Fruit fly (Drosophila melanogaster): Measurements from ENCODE around the gene ppk31.
A peak's percentile ranks its signal among the peaks of the same experiment; 100 is the strongest.

The ppk31 gene

dm6 chr3R:27197581-27197980 is 34.7 kb downstream of the ppk31 start (continued):
- no peak for TF ChIP-seq tgo (GFP tag; IDR thresholded peaks at IDR 0.05)
- no peak for TF ChIP-seq cg (GFP tag; optimal IDR thresholded peaks at IDR 0.05)
- TF ChIP-seq CG17802 (tag; optimal IDR thresholded peaks at IDR 0.05) = no peak
- TF ChIP-seq wdn (GFP tag; IDR thresholded peaks at IDR 0.05) = no peak
- no peak for TF ChIP-seq Ssrp (tag; optimal IDR thresholded peaks at IDR 0.05)
- no peak for TF ChIP-seq CG31365 (tag; optimal IDR thresholded peaks at IDR 0.05)
- peak; percentile 9 for TF ChIP-seq phol (tag; optimal IDR thresholded peaks at IDR 0.05)
- no peak for TF ChIP-seq B-H2 (GFP tag; optimal IDR thresholded peaks at IDR 0.05)
- TF ChIP-seq Dek (tag; optimal IDR thresholded peaks at IDR 0.05) = no peak
- peak; percentile 1 for TF ChIP-seq unpg (GFP tag; optimal IDR thresholded peaks at IDR 0.05)
- TF ChIP-seq gem (tag; optimal IDR thresholded peaks at IDR 0.05) = peak; percentile 24
- TF ChIP-seq CG3995 (GFP tag; optimal IDR thresholded peaks at IDR 0.05) = no peak
- TF ChIP-seq gsb-n (tag; optimal IDR thresholded peaks at IDR 0.05) = peak; percentile 1
- 0 out of 2 replicates have a peak, but pooled peaks have one; percentile 10 for TF ChIP-seq CG31441 (GFP tag; IDR thresholded peaks at IDR 0.05)
- no peak for TF ChIP-seq Nf-YB (GFP tag; optimal IDR thresholded peaks at IDR 0.05)
- TF ChIP-seq CG15011 (GFP tag; optimal IDR thresholded peaks at IDR 0.05) = no peak
- TF ChIP-seq dpn (GFP tag; optimal IDR thresholded peaks at IDR 0.05) = no peak
- TF ChIP-seq Asciz (GFP tag; optimal IDR thresholded peaks at IDR 0.05) = no peak
- peak in 1 of 3 experiments; percentile 10 for TF ChIP-seq lola (GFP tag; optimal IDR thresholded peaks at IDR 0.05)
- no peak for TF ChIP-seq CTCF (GFP tag; optimal IDR thresholded peaks at IDR 0.05)
- TF ChIP-seq CG10979 (tag; optimal IDR thresholded peaks at IDR 0.05) = peak; percentile 23
- TF ChIP-seq bsh (GFP tag; optimal IDR thresholded peaks at IDR 0.05) = peak in 1 of 2 experiments; percentile 22
- TF ChIP-seq CG11085 (GFP tag; IDR thresholded peaks at IDR 0.05) = no peak
- no peak for TF ChIP-seq CG12071 (GFP tag; optimal IDR thresholded peaks at IDR 0.05)

DNA sequence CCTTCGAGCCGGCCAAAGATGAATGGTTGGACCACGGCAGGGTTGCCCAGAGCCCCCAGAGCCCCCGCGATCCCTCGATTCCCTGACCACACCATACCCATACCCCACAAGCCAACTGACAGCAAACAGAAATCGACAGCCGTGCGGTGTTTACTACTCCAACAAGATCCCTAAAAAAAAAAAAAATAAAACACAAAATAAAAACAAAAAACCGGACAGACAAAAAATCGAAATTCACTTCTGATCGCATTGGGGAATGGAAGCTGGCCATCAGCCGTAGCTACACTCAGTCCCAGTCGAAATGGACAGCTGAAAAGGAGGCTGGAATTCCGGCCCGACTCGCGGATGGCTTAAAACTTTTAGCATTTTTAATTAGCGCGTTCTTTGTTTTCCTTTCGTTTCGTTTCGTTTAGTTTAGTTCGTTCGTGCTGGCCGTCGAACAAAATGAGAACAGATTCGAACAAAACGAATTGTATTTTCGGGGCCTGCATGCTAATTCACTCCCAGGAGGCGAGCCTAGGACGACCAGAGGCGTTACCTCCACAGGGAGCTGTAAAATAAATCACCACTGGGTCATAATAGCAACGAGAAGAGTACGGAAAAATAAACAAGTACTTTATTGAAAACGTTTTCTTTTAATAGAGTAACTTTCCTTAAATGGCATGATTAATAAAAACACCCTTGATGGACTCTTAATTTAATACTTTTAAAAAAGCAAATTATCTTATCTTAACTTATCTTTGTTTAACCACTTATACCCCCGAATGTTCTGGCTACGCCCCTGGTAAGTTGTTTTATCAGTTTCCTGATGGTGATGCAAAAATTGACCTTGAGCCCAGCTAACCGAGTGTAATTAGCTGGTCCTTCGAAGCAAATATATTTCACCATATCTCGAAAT is 36.2 kb downstream of the ppk31 start:
- TF ChIP-seq ro (GFP tag; IDR thresholded peaks at IDR 0.05) (no peak), nom (GFP tag; optimal IDR thresholded peaks at IDR 0.05) (peak; percentile 68), sqz (GFP tag; optimal IDR thresholded peaks at IDR 0.05) (peak; percentile 19)

- TF ChIP-seq kah (GFP tag; optimal IDR thresholded peaks at IDR 0.05) (no peak), CG31441 (GFP tag; IDR thresholded peaks at IDR 0.05) (no peak), Drgx (GFP tag; IDR thresholded peaks at IDR 0.05) (peak; percentile 33; the same call in 1 of the 2 replicates), CG7987 (GFP tag; optimal IDR thresholded peaks at IDR 0.05) (no peak), lmd (GFP tag; IDR thresholded peaks at IDR 0.05) (no peak), h (optimal IDR thresholded peaks at IDR 0.05) (no peak), unc-4 (GFP tag; IDR thresholded peaks at IDR 0.05; ENCODE audit: partially characterized antibody) (no peak), Sox100B (GFP tag; optimal IDR thresholded peaks at IDR 0.05) (no peak), oc (tag; optimal IDR thresholded peaks at IDR 0.05) (no peak), CG6854 (GFP tag; optimal IDR thresholded peaks at IDR 0.05) (no peak), CG9437 (GFP tag; optimal IDR thresholded peaks at IDR 0.05) (no peak), lbe (GFP tag; optimal IDR thresholded peaks at IDR 0.05) (peak; percentile 23), fd96Cb (tag; optimal IDR thresholded peaks at IDR 0.05) (no peak), yki (optimal IDR thresholded peaks at IDR 0.05) (no peak), nom (GFP tag; optimal IDR thresholded peaks at IDR 0.05) (peak; percentile 68), Ets65A (GFP tag) (peak; percentile 58), jumu (GFP tag; optimal IDR thresholded peaks at IDR 0.05) (no peak), Sry-δ (GFP tag; optimal IDR thresholded peaks at IDR 0.05) (no peak), slou (GFP tag; optimal IDR thresholded peaks at IDR 0.05) (no peak), bsh (GFP tag; optimal IDR thresholded peaks at IDR 0.05) (peak in 1 of 2 experiments; percentile 72), ro (GFP tag; IDR thresholded peaks at IDR 0.05) (no peak)
Measured at dm6 chr3R:27201538-27202281, 38.8 kb downstream of the ppk31 start.
